Worm (Caenorhabditis elegans): ENCODE results near the gene ifa-4.

ifa-4 gene

DNA sequence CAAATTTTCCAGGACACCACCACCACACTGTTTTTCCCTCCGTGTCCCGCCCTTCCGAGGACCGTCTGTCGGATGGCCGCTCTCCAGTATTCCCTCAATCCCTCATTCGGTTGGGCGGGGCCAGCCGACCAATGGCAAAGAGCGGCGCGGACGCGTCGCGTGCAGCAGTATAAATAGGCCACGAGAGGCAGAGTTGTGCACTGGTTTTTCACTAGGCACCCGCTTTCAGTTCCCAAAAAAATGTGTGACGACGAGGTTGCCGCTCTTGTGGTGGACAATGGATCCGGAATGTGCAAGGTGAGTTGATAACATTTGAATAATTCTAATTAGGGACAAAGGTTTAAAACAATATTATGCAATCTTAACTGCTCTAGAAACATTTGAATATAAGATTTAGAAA, 44.6 kb upstream of the ifa-4 start, which contains the start of gene act-4 (continued):
- peak; percentile 43; the same call in 1 of the 2 replicates for TF ChIP-seq grh-1 (GFP tag; IDR thresholded peaks at IDR 0.05)
- no peak for TF ChIP-seq blmp-1 (tag; optimal IDR thresholded peaks at IDR 0.05)
- no peak for TF ChIP-seq unc-130 (tag; optimal IDR thresholded peaks at IDR 0.05)

DNA sequence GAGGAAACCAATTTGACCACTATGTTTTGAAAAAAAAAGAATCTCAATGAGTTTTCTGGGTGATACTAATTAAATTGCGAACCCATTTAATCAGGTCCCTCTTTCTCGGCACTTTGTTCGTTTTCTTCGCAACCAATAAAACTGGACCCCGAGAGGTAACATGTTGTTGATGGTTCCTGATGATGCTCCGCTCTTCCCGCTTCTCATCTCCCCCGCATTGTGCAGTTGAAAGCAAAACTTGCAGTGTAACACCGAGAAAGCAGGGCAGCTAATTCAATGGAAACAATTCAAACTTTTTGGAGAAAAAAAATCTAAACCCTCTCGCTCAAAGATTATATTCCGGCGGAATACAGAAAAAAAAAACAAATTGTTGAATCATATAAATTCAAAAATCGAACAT, 43.7 kb upstream of the ifa-4 start:
- TF ChIP-seq alr-1 (tag; optimal IDR thresholded peaks at IDR 0.05; ENCODE audit: borderline replicate concordance) (no peak), fkh-8 (tag; optimal IDR thresholded peaks at IDR 0.05) (no peak), ceh-88 (GFP tag; IDR thresholded peaks at IDR 0.05) (no peak), vab-15 (tag; optimal IDR thresholded peaks at IDR 0.05) (no peak), lin-14 (GFP tag; optimal IDR thresholded peaks at IDR 0.05) (peak; percentile 67), elt-3 (tag; optimal IDR thresholded peaks at IDR 0.05) (no peak), efl-1 (optimal IDR thresholded peaks at IDR 0.05) (no peak), efl-1 (GFP tag; optimal IDR thresholded peaks at IDR 0.05 in 1 of 2) (peak in 1 of 2 experiments; percentile 68), dsc-1 (tag; optimal IDR thresholded peaks at IDR 0.05) (peak; percentile 36), C34B4.2 (tag; optimal IDR thresholded peaks at IDR 0.05) (no peak), aha-1 (tag; optimal IDR thresholded peaks at IDR 0.05) (no peak), rnt-1 (tag; optimal IDR thresholded peaks at IDR 0.05) (peak; percentile 13), irx-1 (tag; optimal IDR thresholded peaks at IDR 0.05) (no peak), jun-1 (tag; optimal IDR thresholded peaks at IDR 0.05) (no peak), blmp-1 (tag; optimal IDR thresholded peaks at IDR 0.05) (no peak), nhr-71 (tag; optimal IDR thresholded peaks at IDR 0.05) (no peak), lin-13 (GFP tag; optimal IDR thresholded peaks at IDR 0.05) (no peak), zag-1 (tag; optimal IDR thresholded peaks at IDR 0.05) (no peak), aly-2 (tag; optimal IDR thresholded peaks at IDR 0.05) (no peak)

DNA sequence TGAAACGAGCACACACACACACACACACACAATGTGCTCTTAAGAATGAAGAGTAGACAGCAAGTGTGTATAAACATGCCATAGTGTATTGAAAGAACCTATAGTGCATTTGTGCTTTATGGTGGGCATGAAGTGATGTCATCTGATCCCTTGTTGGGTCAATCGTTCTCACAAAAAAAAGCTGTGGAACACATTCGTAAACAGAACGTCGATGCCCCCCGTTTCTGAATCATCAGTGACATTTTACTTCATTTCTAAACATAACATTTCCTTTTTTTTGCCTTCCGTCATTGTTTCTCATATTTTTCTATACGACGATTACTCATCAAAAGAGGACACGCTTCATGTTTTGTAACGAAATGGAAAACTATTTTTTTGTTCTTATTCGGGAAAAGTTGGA, 43.2 kb upstream of the ifa-4 start:
- TF ChIP-seq lin-15B (tag; optimal IDR thresholded peaks at IDR 0.05) (no peak), egl-13 (tag; optimal IDR thresholded peaks at IDR 0.05) (no peak), isw-1 (GFP tag; IDR thresholded peaks at IDR 0.05) (no peak), blmp-1 (tag; optimal IDR thresholded peaks at IDR 0.05) (no peak), pag-3 (tag; optimal IDR thresholded peaks at IDR 0.05; ENCODE audit: borderline replicate concordance, insufficient read depth) (no peak), zag-1 (tag; optimal IDR thresholded peaks at IDR 0.05) (no peak), efl-1 (optimal IDR thresholded peaks at IDR 0.05) (no peak), efl-1 (GFP tag; optimal IDR thresholded peaks at IDR 0.05 in 1 of 2) (peak in 1 of 2 experiments; percentile 75)

DNA sequence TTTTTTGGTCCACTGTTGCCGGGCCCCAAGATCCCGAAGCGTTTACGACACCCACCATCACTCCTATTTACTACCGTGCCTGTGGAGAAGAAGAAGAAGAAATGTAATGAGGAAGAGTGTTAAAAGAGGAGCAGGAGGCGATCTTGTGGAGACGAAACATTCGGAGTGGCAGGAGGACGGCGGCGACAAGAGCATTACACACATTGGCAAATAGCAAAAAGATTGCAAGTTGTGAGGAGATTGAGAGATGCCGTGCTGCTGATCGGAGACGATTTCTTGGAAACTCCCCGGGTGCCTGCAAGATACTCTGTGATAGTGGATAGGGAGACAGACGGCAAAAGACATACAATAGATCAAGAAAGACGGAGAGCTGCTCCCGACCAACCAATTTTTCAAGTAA, 41.5 kb upstream of the ifa-4 start, which contains the start of gene M03F4.4:
Gene M03F4.4 (minus strand): TSS at position 160 of the 400 bp plus-strand sequence.
- TF ChIP-seq aha-1 (tag; optimal IDR thresholded peaks at IDR 0.05) (no peak), ceh-63 (GFP tag; optimal IDR thresholded peaks at IDR 0.05) (no peak), mep-1 (tag; optimal IDR thresholded peaks at IDR 0.05) (no peak), dpl-1 (GFP tag; optimal IDR thresholded peaks at IDR 0.05) (no peak), irx-1 (tag; optimal IDR thresholded peaks at IDR 0.05) (no peak), unc-62 (GFP tag; optimal IDR thresholded peaks at IDR 0.05) (no peak), unc-30 (tag; optimal IDR thresholded peaks at IDR 0.05) (no peak), sup-37 (GFP tag; optimal IDR thresholded peaks at IDR 0.05) (peak; percentile 65), lin-39 (tag; optimal IDR thresholded peaks at IDR 0.05) (peak; percentile 46), C16A3.4 (tag; optimal IDR thresholded peaks at IDR 0.05) (no peak), swsn-7 (tag; optimal IDR thresholded peaks at IDR 0.05) (peak; percentile 71), vab-15 (tag; optimal IDR thresholded peaks at IDR 0.05) (no peak), nhr-12 (tag; optimal IDR thresholded peaks at IDR 0.05) (no peak), unc-86 (tag; optimal IDR thresholded peaks at IDR 0.05) (no peak), mab-9 (GFP tag; IDR thresholded peaks at IDR 0.05) (no peak), nhr-237 (tag; optimal IDR thresholded peaks at IDR 0.05) (no peak), ceh-88 (GFP tag; IDR thresholded peaks at IDR 0.05) (no peak), pqm-1 (tag; optimal IDR thresholded peaks at IDR 0.05) (no peak), lsy-2 (tag; optimal IDR thresholded peaks at IDR 0.05) (peak; percentile 56 to 64), lin-15B (tag; optimal IDR thresholded peaks at IDR 0.05) (no peak), nhr-76 (tag; optimal IDR thresholded peaks at IDR 0.05) (no peak), ama-1 (optimal IDR thresholded peaks at IDR 0.05) (no peak), C34B4.2 (tag; optimal IDR thresholded peaks at IDR 0.05) (no peak), sox-4 (tag; optimal IDR thresholded peaks at IDR 0.05) (no peak), lin-13 (GFP tag; optimal IDR thresholded peaks at IDR 0.05) (no peak), fkh-4 (tag; optimal IDR thresholded peaks at IDR 0.05; ENCODE audit: borderline replicate concordance) (peak; percentile 61), fkh-8 (tag; optimal IDR thresholded peaks at IDR 0.05) (no peak), rnt-1 (tag; optimal IDR thresholded peaks at IDR 0.05) (peak; percentile 93), F16B12.6 (tag; optimal IDR thresholded peaks at IDR 0.05) (no peak), nhr-20 (tag; optimal IDR thresholded peaks at IDR 0.05) (peak; percentile 79), nhr-77 (tag; optimal IDR thresholded peaks at IDR 0.05) (peak; percentile 62), efl-1 (optimal IDR thresholded peaks at IDR 0.05) (peak in 1 of 2 experiments; percentile 14), efl-1 (GFP tag; optimal IDR thresholded peaks at IDR 0.05 in 1 of 2) (peak in 1 of 2 experiments; percentile 75)
